Fruit fly (Drosophila melanogaster) whole organism, wandering third instar larva: ENCODE measurements around the gene hth.

ENCODE experiments used
- Abd-B ChIP-seq: fragments of >200 bp; optimal IDR thresholded peaks from 2 replicates; lab custom pipeline; 2017; ENCODE audit warnings: missing biosample characterization, missing genetic modification characterization
- Dif ChIP-seq: fragments of 200-275, 200-300 bp; sonication (Bioruptor generic); optimal IDR thresholded peaks from 2 replicates; lab custom pipeline; 2018; ENCODE audit warnings: missing biosample characterization, missing genetic modification characterization; ENCODE audit not compliant: partially characterized antibody
- N ChIP-seq: fragments of >200 bp; optimal IDR thresholded peaks from 2 replicates; lab custom pipeline; 2018; ENCODE audit warnings: missing biosample characterization, missing external identifiers, missing genetic modification characterization
- fru ChIP-seq: fragments of 200-800 bp; sonication (Bioruptor generic); optimal IDR thresholded peaks from 3 replicates; lab custom pipeline; 2016; ENCODE audit warnings: missing biosample characterization, mild to moderate bottlenecking, missing genetic modification characterization
- pan ChIP-seq: fragments of >200 bp; optimal IDR thresholded peaks from 2 replicates; lab custom pipeline; 2017
- psq ChIP-seq: fragments of 200-800 bp; sonication (Bioruptor generic); optimal IDR thresholded peaks from 3 replicates; lab custom pipeline; 2017; ENCODE audit warnings: missing biosample characterization, mild to moderate bottlenecking, missing genetic modification characterization, moderate library complexity
- sv ChIP-seq: fragments of 200-800 bp; sonication (Bioruptor generic); optimal IDR thresholded peaks from 3 replicates; lab custom pipeline; 2016; ENCODE audit warnings: missing biosample characterization, missing genetic modification characterization

DNA sequence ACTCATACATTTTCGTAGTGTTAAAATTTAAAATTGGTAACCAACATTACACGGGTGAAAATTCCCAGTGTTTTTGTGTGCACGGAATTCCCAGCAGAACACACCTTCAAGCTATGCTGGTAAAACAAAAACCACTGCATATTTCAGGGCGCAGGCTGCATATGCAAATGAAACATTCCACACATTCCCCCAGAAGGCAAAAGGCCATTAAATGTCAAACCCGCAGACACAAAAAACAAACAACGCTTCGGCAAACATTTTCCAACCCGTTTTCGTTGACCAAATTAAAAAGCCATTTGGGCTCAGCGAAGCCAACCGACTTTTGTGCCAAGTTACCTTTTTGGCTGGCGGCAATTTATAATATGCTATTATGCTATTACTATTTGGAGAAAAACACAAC, 95.3 kb downstream of the hth start:
- TF ChIP-seq psq (GFP tag; lab: Kevin White, UChicago) (no peak), Dif (no peak), sv (GFP tag; lab: Kevin White, UChicago) (no peak), N (GFP tag; lab: Kevin White, UChicago) (no peak), pan (no peak), Abd-B (GFP tag; lab: Kevin White, UChicago) (no peak), fru (no peak)
